Fruit fly (Drosophila melanogaster): ENCODE measurements around the gene ND-B16.6.

The ND-B16.6 gene

dm6 chrX:6339970-6340548 is 10.1 kb downstream of the ND-B16.6 start:
- TF ChIP-seq woc (GFP tag; optimal IDR thresholded peaks at IDR 0.05) = no peak
- TF ChIP-seq psq (GFP tag; optimal IDR thresholded peaks at IDR 0.05) = peak; percentile 87

- TF ChIP-seq sv (GFP tag; optimal IDR thresholded peaks at IDR 0.05) (no peak), foxo (GFP tag; optimal IDR thresholded peaks at IDR 0.05) (peak in 1 of 2 experiments; percentile 62), ey (GFP tag; optimal IDR thresholded peaks at IDR 0.05) (peak; percentile 48), OdsH (GFP tag; optimal IDR thresholded peaks at IDR 0.05) (peak; percentile 23), dl (GFP tag; optimal IDR thresholded peaks at IDR 0.05; ENCODE audit: insufficient read depth in 1 of 2, partially characterized antibody in 2 of 2) (peak; percentile 14 to 47), CG9705 (GFP tag; optimal IDR thresholded peaks at IDR 0.05) (no peak), rgr (GFP tag; optimal IDR thresholded peaks at IDR 0.05) (peak; percentile 19), woc (GFP tag; optimal IDR thresholded peaks at IDR 0.05) (no peak), CrebA (GFP tag; optimal IDR thresholded peaks at IDR 0.05; ENCODE audit: borderline replicate concordance) (no peak), Dif (GFP tag; optimal IDR thresholded peaks at IDR 0.05; ENCODE audit: partially characterized antibody) (peak; percentile 59), Hnf4 (GFP tag; optimal IDR thresholded peaks at IDR 0.05) (peak; percentile 8), dmrt93B (GFP tag; optimal IDR thresholded peaks at IDR 0.05) (peak; percentile 22), Abd-B (GFP tag; optimal IDR thresholded peaks at IDR 0.05) (no peak), Dfd (GFP tag; optimal IDR thresholded peaks at IDR 0.05) (no peak), CG32264 (GFP tag; optimal IDR thresholded peaks at IDR 0.05) (no peak), brk (GFP tag; optimal IDR thresholded peaks at IDR 0.05) (no peak), br (GFP tag; optimal IDR thresholded peaks at IDR 0.05) (peak; percentile 39), pan (optimal IDR thresholded peaks at IDR 0.05) (no peak), Vsx2 (GFP tag; optimal IDR thresholded peaks at IDR 0.05; ENCODE audit: partially characterized antibody) (no peak), h (GFP tag; optimal IDR thresholded peaks at IDR 0.05) (peak; percentile 55), Rel (GFP tag; optimal IDR thresholded peaks at IDR 0.05) (no peak), Rel (tag; optimal IDR thresholded peaks at IDR 0.05) (no peak), Sp1 (GFP tag; optimal IDR thresholded peaks at IDR 0.05) (peak; percentile 13), HLH106 (tag; optimal IDR thresholded peaks at IDR 0.05) (peak; percentile 53), Hr78 (GFP tag; optimal IDR thresholded peaks at IDR 0.05) (no peak), fru (GFP tag; optimal IDR thresholded peaks at IDR 0.05) (peak; percentile 57)
Measured at dm6 chrX:6338738-6339614, 11.2 kb downstream of the ND-B16.6 start.

dm6 chrX:6337702-6338101 is 12.5 kb downstream of the ND-B16.6 start, which contains the start of gene CG3842:
CG3842 (plus strand) TSS chrX:6337762.
- TF ChIP-seq GATAd (GFP tag; optimal IDR thresholded peaks at IDR 0.05) (no peak), usp (GFP tag; optimal IDR thresholded peaks at IDR 0.05) (no peak), fru (GFP tag; optimal IDR thresholded peaks at IDR 0.05) (no peak), br (GFP tag; optimal IDR thresholded peaks at IDR 0.05) (no peak), Sp1 (GFP tag; optimal IDR thresholded peaks at IDR 0.05) (no peak), tai (GFP tag; optimal IDR thresholded peaks at IDR 0.05) (no peak), pan (optimal IDR thresholded peaks at IDR 0.05) (no peak), OdsH (GFP tag; optimal IDR thresholded peaks at IDR 0.05) (no peak), brk (GFP tag; optimal IDR thresholded peaks at IDR 0.05) (no peak), Rel (GFP tag; optimal IDR thresholded peaks at IDR 0.05) (no peak), Rel (tag; optimal IDR thresholded peaks at IDR 0.05) (no peak), Jra (GFP tag; optimal IDR thresholded peaks at IDR 0.05) (no peak), Hr78 (GFP tag; optimal IDR thresholded peaks at IDR 0.05) (no peak), HLH106 (tag; optimal IDR thresholded peaks at IDR 0.05) (no peak), Dfd (GFP tag; optimal IDR thresholded peaks at IDR 0.05) (no peak)

- no peak for TF ChIP-seq Rel (GFP tag; optimal IDR thresholded peaks at IDR 0.05)
- TF ChIP-seq Rel (tag; optimal IDR thresholded peaks at IDR 0.05) = peak; percentile 85
- no peak for TF ChIP-seq Abd-B (GFP tag; optimal IDR thresholded peaks at IDR 0.05)
Measured at dm6 chrX:6334945-6335344, 15.3 kb downstream of the ND-B16.6 start.

Data from whole organism, wandering third instar larva.